Fruit fly (Drosophila melanogaster) Kc167 (cell line): Measurements from ENCODE around the gene CG7724.

Source experiments
- Myc ChIP-seq: fragments of >200 bp; optimal IDR thresholded peaks from 2 replicates; lab custom pipeline; 2017; ENCODE audit warnings: missing external identifiers
- Sin3A ChIP-seq: fragments of >200 bp; optimal IDR thresholded peaks from 2 replicates; lab custom pipeline; 2018; ENCODE audit warnings: missing external identifiers
- h ChIP-seq: fragments of >200 bp; optimal IDR thresholded peaks from 3 replicates; lab custom pipeline; 2018; ENCODE audit warnings: missing external identifiers
- insv ChIP-seq: fragments of >200 bp; optimal IDR thresholded peaks from 3 replicates; lab custom pipeline; 2018; ENCODE audit warnings: missing external identifiers
- psq ChIP-seq: fragments of >200 bp; optimal IDR thresholded peaks from 2 replicates; lab custom pipeline; 2017; ENCODE audit warnings: missing external identifiers
- ttk ChIP-seq: sonication (Bioruptor generic); optimal IDR thresholded peaks from 2 replicates; lab custom pipeline; 2017; ENCODE audit warnings: missing external identifiers

dm6 chr3L:17051472-17051871, 3.9 kb upstream of the CG7724 start:
- TF ChIP-seq psq (lab: Kevin White, UChicago) = no peak
- TF ChIP-seq h (lab: Kevin White, UChicago) = no peak
- TF ChIP-seq Sin3A (lab: Kevin White, UChicago) = no peak
- no peak for TF ChIP-seq ttk (lab: Kevin White, UChicago)
- no peak for TF ChIP-seq insv
- TF ChIP-seq Myc = no peak
